Worm (Caenorhabditis elegans): ENCODE data around the gene col-139.

The col-139 gene

DNA sequence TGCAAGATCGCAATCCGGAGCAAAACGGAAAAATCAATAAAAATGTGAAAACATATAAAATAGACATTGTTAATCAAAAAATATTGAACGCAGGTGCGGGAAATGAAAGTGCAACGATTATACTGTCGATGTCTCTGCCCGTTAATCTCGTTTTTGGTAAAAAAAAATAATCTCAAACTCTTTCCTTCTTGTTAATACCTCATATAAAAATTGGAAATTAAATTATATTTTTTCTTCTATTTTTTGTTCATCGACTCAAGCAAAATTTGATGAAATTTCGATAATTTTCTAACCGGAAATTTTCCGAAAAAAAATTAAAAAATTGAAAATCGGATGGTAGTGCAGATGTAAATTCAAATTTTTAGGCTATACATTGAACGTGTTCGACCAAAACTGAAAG is 18.7 kb upstream of the col-139 start, which contains the start of gene K03B4.9:
TSS of gene K03B4.9 (minus strand) at position 101 of the 400 bp plus-strand sequence.
- TF ChIP-seq ztf-4 (tag; optimal IDR thresholded peaks at IDR 0.05) = no peak
- no peak for TF ChIP-seq ceh-82 (tag; optimal IDR thresholded peaks at IDR 0.05)
- TF ChIP-seq zag-1 (tag; optimal IDR thresholded peaks at IDR 0.05) = no peak
- TF ChIP-seq nhr-237 (tag; optimal IDR thresholded peaks at IDR 0.05) = no peak
- no peak for TF ChIP-seq fos-1 (tag; optimal IDR thresholded peaks at IDR 0.05)
- TF ChIP-seq Y55F3AM.14 (GFP tag; optimal IDR thresholded peaks at IDR 0.05) = no peak

DNA sequence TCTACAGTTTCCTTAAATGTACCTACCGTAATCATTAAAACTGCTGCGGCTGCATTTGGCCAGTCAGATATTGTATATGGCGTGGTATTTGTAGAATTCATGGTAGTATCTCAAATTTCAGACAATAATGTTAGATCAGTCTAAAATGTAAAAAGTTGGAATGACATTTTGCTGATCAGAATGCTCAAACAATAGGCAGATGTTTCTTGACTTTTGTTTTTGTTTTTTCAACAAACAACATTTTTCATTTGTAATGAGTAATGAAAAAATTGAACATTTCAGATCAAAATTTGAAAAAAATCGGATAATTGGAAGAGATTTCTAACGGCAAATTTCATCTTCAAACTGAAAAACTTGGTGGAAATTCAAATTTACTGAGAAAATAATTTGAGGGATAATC is 14.9 kb upstream of the col-139 start, which contains the start of gene srx-77:
TSS of gene srx-77 (minus strand) at position 101 of the 400 bp plus-strand sequence.
- TF ChIP-seq peb-1 (tag; optimal IDR thresholded peaks at IDR 0.05) (no peak), Y55F3AM.14 (GFP tag; optimal IDR thresholded peaks at IDR 0.05) (no peak), sem-4 (tag; optimal IDR thresholded peaks at IDR 0.05) (no peak), mdl-1 (tag; optimal IDR thresholded peaks at IDR 0.05) (no peak), nhr-25 (tag; optimal IDR thresholded peaks at IDR 0.05) (no peak), alr-1 (tag; optimal IDR thresholded peaks at IDR 0.05) (no peak), nhr-21 (tag; optimal IDR thresholded peaks at IDR 0.05) (no peak), C34F6.9 (tag; optimal IDR thresholded peaks at IDR 0.05) (no peak), lin-13 (GFP tag; optimal IDR thresholded peaks at IDR 0.05) (no peak), ceh-82 (tag; optimal IDR thresholded peaks at IDR 0.05) (no peak), sma-3 (GFP tag; optimal IDR thresholded peaks at IDR 0.05) (no peak), ceh-16 (tag; optimal IDR thresholded peaks at IDR 0.05) (no peak), ztf-4 (tag; optimal IDR thresholded peaks at IDR 0.05) (no peak), unc-62 (GFP tag; optimal IDR thresholded peaks at IDR 0.05) (no peak), snpc-4 (tag; optimal IDR thresholded peaks at IDR 0.05) (no peak), gmeb-1 (tag; optimal IDR thresholded peaks at IDR 0.05) (no peak), elt-1 (tag; optimal IDR thresholded peaks at IDR 0.05) (no peak), nhr-10 (tag; optimal IDR thresholded peaks at IDR 0.05) (no peak), ama-1 (optimal IDR thresholded peaks at IDR 0.05) (no peak)

DNA sequence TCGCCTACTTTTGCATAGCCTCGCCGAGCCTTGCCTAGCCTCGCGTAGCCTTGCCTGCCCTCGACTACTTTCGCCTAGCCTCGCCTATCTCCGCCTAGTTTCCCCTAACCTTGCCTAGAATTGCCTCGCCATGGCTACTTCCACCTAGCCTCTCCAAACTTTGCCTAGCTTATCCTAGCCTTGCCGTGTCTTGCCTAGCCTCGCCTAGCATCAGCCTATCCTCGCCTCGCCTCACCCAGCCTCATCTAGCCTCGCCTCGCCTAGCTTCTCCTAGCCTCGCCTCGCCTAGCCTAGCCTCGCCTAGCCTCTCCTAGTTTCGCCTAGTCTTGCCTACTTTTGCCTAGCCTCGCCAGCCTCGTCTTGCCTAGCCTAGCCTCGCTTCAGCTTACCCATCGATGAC is 13.3 kb upstream of the col-139 start:
- TF ChIP-seq sem-4 (tag; optimal IDR thresholded peaks at IDR 0.05) = no peak
- TF ChIP-seq dmd-4 (tag; optimal IDR thresholded peaks at IDR 0.05) = no peak
- TF ChIP-seq mab-5 (tag; optimal IDR thresholded peaks at IDR 0.05) = no peak
- TF ChIP-seq nhr-6 (tag; optimal IDR thresholded peaks at IDR 0.05) = no peak
- TF ChIP-seq ama-1 (optimal IDR thresholded peaks at IDR 0.05) = no peak

DNA sequence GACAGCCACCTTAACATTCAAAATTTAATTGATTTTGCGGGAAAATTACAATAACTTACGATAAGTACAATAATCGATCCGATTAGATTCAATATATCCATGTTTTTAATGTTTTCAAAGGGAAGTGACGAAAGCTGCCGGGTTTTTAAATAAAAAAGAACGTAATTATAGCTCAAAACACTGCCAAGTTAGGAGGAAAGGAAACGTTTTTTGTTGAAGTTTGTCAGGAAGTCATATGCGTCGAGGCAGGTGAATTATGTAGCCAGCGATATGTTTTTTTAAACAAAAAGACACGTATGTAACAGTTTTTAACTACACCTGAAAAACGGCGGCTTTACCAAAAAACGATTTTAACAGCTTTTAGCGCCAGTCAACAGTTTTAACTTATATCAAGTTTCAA is 11.9 kb upstream of the col-139 start, which contains the start of gene srx-73:
TSS of gene srx-73 (minus strand) at position 101 of the 400 bp plus-strand sequence.
- no peak for TF ChIP-seq nhr-23 (tag; optimal IDR thresholded peaks at IDR 0.05)
- no peak for TF ChIP-seq ztf-11 (tag; optimal IDR thresholded peaks at IDR 0.05)
- no peak for TF ChIP-seq C34F6.9 (tag; optimal IDR thresholded peaks at IDR 0.05)
- TF ChIP-seq zag-1 (tag; optimal IDR thresholded peaks at IDR 0.05) = no peak
- TF ChIP-seq nhr-21 (tag; optimal IDR thresholded peaks at IDR 0.05) = no peak
- TF ChIP-seq unc-55 (GFP tag; optimal IDR thresholded peaks at IDR 0.05) = no peak
- no peak for TF ChIP-seq mbf-1 (tag; optimal IDR thresholded peaks at IDR 0.05)
- no peak for TF ChIP-seq crh-2 (tag; optimal IDR thresholded peaks at IDR 0.05)
- TF ChIP-seq lsy-2 (tag; optimal IDR thresholded peaks at IDR 0.05) = no peak
- no peak for TF ChIP-seq sem-4 (tag; optimal IDR thresholded peaks at IDR 0.05)
- no peak for TF ChIP-seq fos-1 (tag; optimal IDR thresholded peaks at IDR 0.05)
- TF ChIP-seq ZK546.5 (tag; optimal IDR thresholded peaks at IDR 0.05) = no peak
- no peak for TF ChIP-seq aly-2 (tag; optimal IDR thresholded peaks at IDR 0.05)
- no peak for TF ChIP-seq ceh-82 (tag; optimal IDR thresholded peaks at IDR 0.05)

DNA sequence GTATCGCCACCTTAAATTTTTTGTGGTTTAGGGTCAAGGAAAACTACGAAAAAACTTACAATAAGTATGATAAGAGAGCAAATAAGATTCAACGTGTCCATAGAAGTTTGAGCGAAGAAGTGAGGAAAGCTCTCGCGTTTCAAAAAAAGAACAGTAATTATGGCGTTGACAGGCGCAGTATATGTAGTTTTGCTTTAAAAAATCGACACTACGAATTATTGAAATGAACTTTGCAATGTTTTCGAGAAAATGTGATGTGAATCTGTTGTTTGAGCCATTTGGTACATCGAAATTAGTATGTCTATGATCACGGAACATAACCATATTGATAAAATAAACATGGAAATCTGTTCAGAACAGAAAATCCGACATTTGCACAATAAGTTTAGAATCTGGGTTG is 8.6 kb upstream of the col-139 start, which contains the start of gene srx-74:
TSS of gene srx-74 (minus strand) at position 101 of the 400 bp plus-strand sequence.
- TF ChIP-seq mdl-1 (tag; optimal IDR thresholded peaks at IDR 0.05) (no peak), ceh-82 (tag; optimal IDR thresholded peaks at IDR 0.05) (no peak), ama-1 (optimal IDR thresholded peaks at IDR 0.05) (no peak), peb-1 (tag; optimal IDR thresholded peaks at IDR 0.05) (no peak), sma-9 (GFP tag; optimal IDR thresholded peaks at IDR 0.05) (no peak), sma-9 (tag; optimal IDR thresholded peaks at IDR 0.05) (no peak), mbf-1 (tag; optimal IDR thresholded peaks at IDR 0.05) (no peak), lsy-2 (tag; optimal IDR thresholded peaks at IDR 0.05) (no peak), dmd-4 (tag; optimal IDR thresholded peaks at IDR 0.05) (no peak), lin-13 (GFP tag; optimal IDR thresholded peaks at IDR 0.05) (no peak)

Measured in whole organism, L2 larva.